Fruit fly (Drosophila melanogaster): ENCODE measurements around the gene smog.

smog gene

dm6 chr2L:4906546-4907250 is 54.0 kb downstream of the smog start, which contains the start of gene snsl (continued):
- TF ChIP-seq CG7271 (tag; optimal IDR thresholded peaks at IDR 0.05) (no peak), danr (GFP tag; IDR thresholded peaks at IDR 0.05) (no peak), pum (GFP tag; optimal IDR thresholded peaks at IDR 0.05) (no peak), CG5953 (GFP tag; IDR thresholded peaks at IDR 0.05) (0 out of 2 replicates have a peak, but pooled peaks have one; percentile 45), grau (tag; optimal IDR thresholded peaks at IDR 0.05) (peak; percentile 77), Vsx1 (GFP tag; optimal IDR thresholded peaks at IDR 0.05) (no peak), D19A (tag; optimal IDR thresholded peaks at IDR 0.05) (peak; percentile 67), stc (GFP tag; IDR thresholded peaks at IDR 0.05) (0 out of 2 replicates have a peak, but pooled peaks have one; percentile 47), vvl (GFP tag; IDR thresholded peaks at IDR 0.05) (peak; percentile 38; the same call in 1 of the 2 replicates), CG12659 (GFP tag; optimal IDR thresholded peaks at IDR 0.05) (peak; percentile 77), CG8281 (tag; optimal IDR thresholded peaks at IDR 0.05) (peak; percentile 41), Nf-YA (GFP tag; IDR thresholded peaks at IDR 0.05) (no peak), CG8290 (GFP tag; optimal IDR thresholded peaks at IDR 0.05) (no peak), CG8290 (tag; optimal IDR thresholded peaks at IDR 0.05) (peak in 1 of 2 experiments; percentile 42), CG16813 (GFP tag; IDR thresholded peaks at IDR 0.05; ENCODE audit: partially characterized antibody) (no peak), Spps (tag; optimal IDR thresholded peaks at IDR 0.05) (no peak), CG4730 (GFP tag; IDR thresholded peaks at IDR 0.05) (no peak), crp (GFP tag; optimal IDR thresholded peaks at IDR 0.05) (no peak), Meics (GFP tag; optimal IDR thresholded peaks at IDR 0.05) (peak; percentile 65), Oli (tag; optimal IDR thresholded peaks at IDR 0.05) (peak; percentile 80), Dref (GFP tag; IDR thresholded peaks at IDR 0.05) (no peak), Asciz (GFP tag; optimal IDR thresholded peaks at IDR 0.05) (peak; percentile 1), CG4854 (GFP tag; optimal IDR thresholded peaks at IDR 0.05) (no peak), CG6175 (GFP tag; IDR thresholded peaks at IDR 0.05) (peak; percentile 16; the same call in 1 of the 3 replicates), Jarid2 (GFP tag; optimal IDR thresholded peaks at IDR 0.05) (peak; percentile 1), Six4 (GFP tag; optimal IDR thresholded peaks at IDR 0.05) (peak; percentile 35), CG8359 (GFP tag; optimal IDR thresholded peaks at IDR 0.05; ENCODE audit: borderline replicate concordance) (peak; percentile 13), Dll (GFP tag; IDR thresholded peaks at IDR 0.05; ENCODE audit: partially characterized antibody) (no peak), CG11695 (GFP tag; IDR thresholded peaks at IDR 0.05) (peak; percentile 61), wdn (GFP tag; IDR thresholded peaks at IDR 0.05) (no peak), Xrp1 (GFP tag; IDR thresholded peaks at IDR 0.05) (peak; percentile 36; the same call in 1 of the 2 replicates), E2f2 (GFP tag; IDR thresholded peaks at IDR 0.05) (0 out of 2 replicates have a peak, but pooled peaks have one; percentile 20), CG11504 (tag; optimal IDR thresholded peaks at IDR 0.05) (peak; percentile 90), CG2202 (tag; optimal IDR thresholded peaks at IDR 0.05) (no peak), CG6683 (GFP tag; optimal IDR thresholded peaks at IDR 0.05) (peak; percentile 19), gsb-n (tag; optimal IDR thresholded peaks at IDR 0.05) (peak; percentile 42), caup (GFP tag; optimal IDR thresholded peaks at IDR 0.05; ENCODE audit: severe bottlenecking) (no peak), E2f1 (GFP tag; IDR thresholded peaks at IDR 0.05) (peak; percentile 53; the same call in 1 of the 2 replicates), Sox100B (GFP tag; optimal IDR thresholded peaks at IDR 0.05) (peak; percentile 87), CG6689 (GFP tag; IDR thresholded peaks at IDR 0.05) (peak; percentile 53), Nf-YB (GFP tag; optimal IDR thresholded peaks at IDR 0.05) (peak; percentile 56), CG6765 (GFP tag; optimal IDR thresholded peaks at IDR 0.05) (peak; percentile 3), Ada2b (GFP tag; IDR thresholded peaks at IDR 0.05) (peak; percentile 29; the same call in 1 of the 2 replicates), en (GFP tag; optimal IDR thresholded peaks at IDR 0.05) (no peak), Chrac-16 (GFP tag; optimal IDR thresholded peaks at IDR 0.05) (no peak), CG14710 (tag; optimal IDR thresholded peaks at IDR 0.05) (peak; percentile 40), PHDP (tag; optimal IDR thresholded peaks at IDR 0.05) (peak; percentile 55), zf30C (GFP tag; optimal IDR thresholded peaks at IDR 0.05) (peak; percentile 43), CG18262 (tag; optimal IDR thresholded peaks at IDR 0.05) (peak; percentile 85)
